Worm (Caenorhabditis elegans): Measurements from ENCODE around the gene btb-16.

DNA sequence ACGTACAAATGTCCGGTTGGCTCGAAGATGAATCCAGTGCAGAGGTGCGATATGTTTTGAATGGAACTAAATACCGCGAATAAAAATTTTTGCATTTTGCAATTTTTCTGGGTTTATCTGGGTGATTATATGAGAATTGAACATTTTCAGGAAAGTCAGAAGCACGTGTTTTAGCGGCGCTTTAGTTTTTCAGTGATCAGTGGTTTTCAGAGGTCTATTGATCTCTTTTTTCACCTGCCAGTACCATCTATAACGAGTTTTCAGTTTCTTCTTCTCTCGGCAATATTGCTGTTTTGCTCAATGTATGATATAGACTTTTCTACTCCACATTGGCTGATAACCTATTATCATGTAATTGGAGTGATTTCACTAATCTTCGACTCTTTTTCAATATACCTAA is 9.6 kb upstream of the btb-16 start, which contains the start of gene sri-63:
- TF ChIP-seq ceh-82 (tag; optimal IDR thresholded peaks at IDR 0.05) (no peak), R02D3.7 (tag; optimal IDR thresholded peaks at IDR 0.05) (no peak), nhr-12 (tag; optimal IDR thresholded peaks at IDR 0.05) (no peak), nhr-21 (tag; optimal IDR thresholded peaks at IDR 0.05) (no peak), sma-9 (GFP tag; optimal IDR thresholded peaks at IDR 0.05) (no peak), sma-9 (tag; optimal IDR thresholded peaks at IDR 0.05) (no peak), unc-55 (GFP tag; optimal IDR thresholded peaks at IDR 0.05) (no peak), ztf-11 (tag; optimal IDR thresholded peaks at IDR 0.05) (no peak), F13H6.1 (tag; optimal IDR thresholded peaks at IDR 0.05) (no peak), egl-27 (tag; optimal IDR thresholded peaks at IDR 0.05) (no peak), nhr-11 (tag; optimal IDR thresholded peaks at IDR 0.05) (no peak), nhr-77 (tag; optimal IDR thresholded peaks at IDR 0.05) (no peak), lin-11 (tag; optimal IDR thresholded peaks at IDR 0.05) (no peak)

Measured in whole organism, L2 larva.